Fruit fly (Drosophila melanogaster) S2 (cell line): ENCODE measurements around the gene tsh.

Source experiments
- CG8478 ChIP-seq: fragments of >200 bp; optimal IDR thresholded peaks from 2 replicates; lab custom pipeline; 2018
- CTCF ChIP-seq, 2 experiments: fragments of >200 bp; optimal IDR thresholded peaks; 2 replicates each; lab custom pipeline; 2018

DNA sequence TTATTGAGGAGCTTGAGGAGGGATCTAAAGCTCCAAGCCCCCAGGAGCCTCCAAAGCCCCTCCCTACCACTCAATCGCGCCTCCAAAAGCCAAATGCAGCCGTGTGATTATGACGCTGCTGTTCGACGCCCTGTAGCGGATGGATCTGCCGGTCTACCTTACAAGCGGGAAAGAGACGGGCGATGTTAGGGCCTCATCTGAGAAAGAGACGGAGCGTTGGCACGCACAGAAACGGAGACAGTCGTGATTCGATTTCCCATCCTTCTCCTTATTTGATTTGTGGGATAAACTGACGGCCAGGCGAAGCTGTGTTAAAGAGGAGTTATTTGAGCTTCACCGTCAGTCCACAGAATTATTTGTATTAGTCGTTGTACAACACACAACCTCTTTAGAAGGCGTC is 29.4 kb downstream of the tsh start:
- TF ChIP-seq CG8478 (no peak), CTCF (optimal IDR thresholded peaks at IDR 0.05; lab: Kevin White, UChicago) (no peak)
